Fruit fly (Drosophila melanogaster) S2 (cell line): ENCODE measurements around the gene CG6813.

Source experiments
- CG8478 ChIP-seq: fragments of >200 bp; optimal IDR thresholded peaks from 2 replicates; lab custom pipeline; 2018
- CTCF ChIP-seq, 2 experiments: fragments of >200 bp; optimal IDR thresholded peaks; 2 replicates each; lab custom pipeline; 2018

- TF ChIP-seq CG8478 (lab: Kevin White, UChicago) (no peak), CTCF (optimal IDR thresholded peaks at IDR 0.05; lab: Kevin White, UChicago) (peak; percentile 4 to 47)
Measured at dm6 chr3R:11581340-11582252, 44.8 kb downstream of the CG6813 start, which contains the start of gene wkd.
